Worm (Caenorhabditis elegans): ENCODE results near the gene sel-8.

The sel-8 gene

DNA sequence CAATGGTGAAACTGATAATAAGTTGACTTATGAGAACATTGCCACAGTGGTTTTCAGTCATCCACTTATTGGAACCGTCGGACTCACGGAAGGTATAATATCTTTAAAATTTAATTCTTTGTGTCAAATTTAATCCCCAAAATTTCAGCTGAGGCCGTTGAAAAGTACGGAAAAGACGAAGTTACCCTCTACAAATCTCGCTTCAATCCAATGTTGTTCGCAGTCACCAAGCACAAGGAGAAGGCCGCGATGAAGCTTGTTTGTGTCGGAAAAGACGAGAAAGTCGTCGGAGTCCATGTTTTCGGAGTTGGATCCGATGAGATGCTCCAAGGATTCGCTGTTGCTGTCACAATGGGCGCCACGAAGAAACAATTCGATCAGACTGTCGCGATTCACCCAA, 25.5 kb upstream of the sel-8 start:
- 0 out of 2 replicates have a peak, but pooled peaks have one; percentile 11 for TF ChIP-seq egl-18 (GFP tag; IDR thresholded peaks at IDR 0.05)
- no peak for TF ChIP-seq snpc-4 (GFP tag; optimal IDR thresholded peaks at IDR 0.05)
- TF ChIP-seq snpc-4 (tag; optimal IDR thresholded peaks at IDR 0.05): no peak

DNA sequence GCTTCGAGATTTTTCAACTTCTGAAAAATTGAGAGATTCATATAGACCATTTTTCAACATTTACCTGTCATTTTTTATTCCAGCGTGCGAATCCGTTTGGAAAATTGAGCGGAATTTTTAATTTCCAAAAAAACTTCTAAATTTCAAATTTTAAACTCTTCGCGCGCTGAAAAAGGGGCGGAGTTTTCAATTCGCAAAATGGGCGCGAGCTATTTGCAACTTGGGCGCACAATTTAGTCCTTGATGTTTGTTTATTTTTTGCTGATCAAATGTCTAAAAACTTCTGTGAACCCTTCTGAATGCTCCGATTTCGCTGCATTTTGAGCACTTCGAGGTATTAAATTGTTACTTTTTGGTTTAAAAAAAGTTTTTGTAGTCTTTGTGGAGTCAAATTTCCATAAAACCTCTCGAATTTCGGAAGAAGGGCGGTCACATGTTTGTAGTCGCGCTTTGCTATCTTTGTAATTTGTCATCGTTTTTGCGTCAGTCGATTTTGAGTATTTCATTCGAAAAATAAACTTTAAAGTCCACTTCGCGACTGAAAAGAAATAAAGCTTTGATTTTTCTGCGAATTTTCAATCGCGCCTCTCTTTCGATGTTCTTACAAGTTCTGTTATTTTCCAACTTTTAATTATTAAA, 23.9 kb upstream of the sel-8 start, which contains the start of the genes madf-8 and gsr-1:
madf-8 (minus strand) TSS at position 156 of the 639 bp plus-strand sequence.
gsr-1 (plus strand) TSS at position 231 of the 639 bp plus-strand sequence.
- no peak for TF ChIP-seq lin-40 (tag; optimal IDR thresholded peaks at IDR 0.05)
- no peak for TF ChIP-seq pha-4 (tag; optimal IDR thresholded peaks at IDR 0.05)
- no peak for TF ChIP-seq ekl-4 (GFP tag; IDR thresholded peaks at IDR 0.05)
- peak; percentile 45; the same call in 1 of the 2 replicates for TF ChIP-seq dox-1 (GFP tag; IDR thresholded peaks at IDR 0.05)
- TF ChIP-seq cebp-2 (GFP tag; IDR thresholded peaks at IDR 0.05): no peak
- no peak for TF ChIP-seq tlf-1 (GFP tag; optimal IDR thresholded peaks at IDR 0.05)
- TF ChIP-seq atf-7 (tag; optimal IDR thresholded peaks at IDR 0.05): no peak
- peak in 1 of 3 experiments; percentile 33 for TF ChIP-seq lin-35 (GFP tag; optimal IDR thresholded peaks at IDR 0.05)
- no peak for TF ChIP-seq rec-8 (tag; optimal IDR thresholded peaks at IDR 0.05)
- no peak for TF ChIP-seq ceh-91 (GFP tag; IDR thresholded peaks at IDR 0.05)
- no peak for TF ChIP-seq ztf-25 (GFP tag; IDR thresholded peaks at IDR 0.05)
- no peak for TF ChIP-seq attf-6 (GFP tag; IDR thresholded peaks at IDR 0.05)
- TF ChIP-seq lin-26 (GFP tag; IDR thresholded peaks at IDR 0.05): no peak
- no peak for TF ChIP-seq ceh-40 (GFP tag; IDR thresholded peaks at IDR 0.05)
- TF ChIP-seq nhr-27 (tag; optimal IDR thresholded peaks at IDR 0.05): no peak
- no peak for TF ChIP-seq hlh-12 (tag; optimal IDR thresholded peaks at IDR 0.05)
- TF ChIP-seq snpc-1.3 (tag; optimal IDR thresholded peaks at IDR 0.05; ENCODE audit: insufficient read depth): no peak
- TF ChIP-seq ztf-28 (GFP tag; IDR thresholded peaks at IDR 0.05): no peak
- TF ChIP-seq F37B4.10 (GFP tag; IDR thresholded peaks at IDR 0.05): no peak
- TF ChIP-seq tbp1 (GFP tag; optimal IDR thresholded peaks at IDR 0.05): no peak
- TF ChIP-seq D2030.7 (GFP tag; IDR thresholded peaks at IDR 0.05): peak; percentile 39; the same call in 1 of the 2 replicates
- no peak for TF ChIP-seq Y79H2A.3 (GFP tag; conservative IDR thresholded peaks at IDR 0.05)
- TF ChIP-seq aptf-2 (GFP tag; conservative IDR thresholded peaks at IDR 0.05): no peak
- no peak for TF ChIP-seq K11D2.4 (GFP tag; IDR thresholded peaks at IDR 0.05)
- no peak for TF ChIP-seq zfh-2 (GFP tag; conservative IDR thresholded peaks at IDR 0.05)
- 0 out of 2 replicates have a peak, but pooled peaks have one; percentile 21 for TF ChIP-seq madf-8 (GFP tag; conservative IDR thresholded peaks at IDR 0.05)
- TF ChIP-seq Y56A3A.18 (GFP tag; IDR thresholded peaks at IDR 0.05): no peak
- no peak for TF ChIP-seq F23B12.7 (tag; optimal IDR thresholded peaks at IDR 0.05; ENCODE audit: insufficient read depth)
- TF ChIP-seq nfyb-1 (GFP tag; IDR thresholded peaks at IDR 0.05): no peak
- no peak for TF ChIP-seq hlh-26 (GFP tag; conservative IDR thresholded peaks at IDR 0.05)
- TF ChIP-seq akir-1 (GFP tag; optimal IDR thresholded peaks at IDR 0.05): no peak
- no peak for TF ChIP-seq ztf-26 (tag; optimal IDR thresholded peaks at IDR 0.05)
- TF ChIP-seq lin-54 (GFP tag; optimal IDR thresholded peaks at IDR 0.05): peak; percentile 45
- TF ChIP-seq B0336.3 (GFP tag; IDR thresholded peaks at IDR 0.05): no peak; the same call in 1 of the 2 replicates
- TF ChIP-seq somi-1 (GFP tag; optimal IDR thresholded peaks at IDR 0.05): no peak
- no peak for TF ChIP-seq gei-17 (GFP tag; optimal IDR thresholded peaks at IDR 0.05)
- TF ChIP-seq unc-62 (GFP tag; optimal IDR thresholded peaks at IDR 0.05): no peak
- no peak for TF ChIP-seq nfya-2 (GFP tag; IDR thresholded peaks at IDR 0.05)
- no peak for TF ChIP-seq cebp-1 (GFP tag; IDR thresholded peaks at IDR 0.05)
- peak; percentile 14 for TF ChIP-seq cebp-1 (tag; optimal IDR thresholded peaks at IDR 0.05)
- TF ChIP-seq ccch-3 (GFP tag; optimal IDR thresholded peaks at IDR 0.05): no peak
- TF ChIP-seq hsf-1 (GFP tag; IDR thresholded peaks at IDR 0.05): no peak
- no peak for TF ChIP-seq mes-4 (tag; optimal IDR thresholded peaks at IDR 0.05)
- no peak for TF ChIP-seq nhr-179 (tag; optimal IDR thresholded peaks at IDR 0.05)

Data from whole organism, young adult.